Fruit fly (Drosophila melanogaster) whole organism, embryonic: Measurements from ENCODE around the gene CG5835.

Experiments
- ssp ChIP-seq: fragments of 200-800 bp; sonication (Bioruptor generic); IDR thresholded peaks from 2 replicates; pipeline ENCODE4 v1.3.6; 2022; ENCODE audit warnings: missing biosample characterization, missing genetic modification characterization
- unpg ChIP-seq: fragments of 200-800 bp; sonication (Bioruptor generic); optimal IDR thresholded peaks from 3 replicates; lab custom pipeline; 2018; ENCODE audit warnings: missing biosample characterization, mild to moderate bottlenecking, missing genetic modification characterization, moderate library complexity

- peak; percentile 8 for TF ChIP-seq unpg (GFP tag; lab: Kevin White, UChicago)
- no peak for TF ChIP-seq ssp (GFP tag; lab: Robert Waterston, UW)
Measured at dm6 chr3R:19182848-19183247, 29.4 kb upstream of the CG5835 start.
